Worm (Caenorhabditis elegans) whole organism, young adult: ENCODE data around the gene F55A11.6.

ENCODE experiments used
- C06A6.2 ChIP-seq: fragments of 200-800 bp; sonication (Bioruptor generic); conservative IDR thresholded peaks from 2 replicates; pipeline ENCODE4 v1.3.6; 2022; ENCODE audit warnings: missing genetic modification characterization, missing compliant biosample characterization
- F52B5.7 ChIP-seq: sonication (generic microtip); optimal IDR thresholded peaks from 2 replicates; lab custom pipeline; 2016; ENCODE audit warnings: mild to moderate bottlenecking, missing genetic modification characterization, missing compliant biosample characterization
- efl-1 ChIP-seq: fragments of 150-350 bp; optimal IDR thresholded peaks from 2 replicates; lab custom pipeline; 2014; ENCODE audit warnings: missing biosample characterization, missing genetic modification reagents, missing genetic modification characterization
- hrde-1 ChIP-seq: sonication (generic microtip); optimal IDR thresholded peaks from 2 replicates; lab custom pipeline; 2016; ENCODE audit warnings: missing genetic modification characterization, mild to moderate bottlenecking, missing compliant biosample characterization, moderate library complexity, missing genotype, missing genetic modification reagents, borderline replicate concordance
- lin-40 ChIP-seq: sonication (generic microtip); optimal IDR thresholded peaks from 2 replicates; lab custom pipeline; 2016; ENCODE audit warnings: missing genetic modification characterization, mild to moderate bottlenecking, missing compliant biosample characterization, missing genotype, missing genetic modification reagents
- nhr-120 ChIP-seq: fragments of 200-800 bp; sonication (Bioruptor generic); IDR thresholded peaks from 2 replicates; pipeline ENCODE4 v1.3.6; 2022; ENCODE audit warnings: missing genetic modification characterization, missing compliant biosample characterization
- tbx-9 ChIP-seq: sonication (generic microtip); optimal IDR thresholded peaks from 2 replicates; lab custom pipeline; 2016; ENCODE audit warnings: borderline replicate concordance, missing genetic modification characterization, inconsistent platforms, missing compliant biosample characterization
- unc-130 ChIP-seq: sonication (generic microtip); optimal IDR thresholded peaks from 2 replicates; lab custom pipeline; 2016; ENCODE audit warnings: missing genetic modification reagents, missing genetic modification characterization, missing compliant biosample characterization
- unc-62 ChIP-seq: fragments of 150-350 bp; optimal IDR thresholded peaks from 2 replicates; lab custom pipeline; 2014; ENCODE audit warnings: missing biosample characterization, missing genetic modification reagents, missing genetic modification characterization

DNA sequence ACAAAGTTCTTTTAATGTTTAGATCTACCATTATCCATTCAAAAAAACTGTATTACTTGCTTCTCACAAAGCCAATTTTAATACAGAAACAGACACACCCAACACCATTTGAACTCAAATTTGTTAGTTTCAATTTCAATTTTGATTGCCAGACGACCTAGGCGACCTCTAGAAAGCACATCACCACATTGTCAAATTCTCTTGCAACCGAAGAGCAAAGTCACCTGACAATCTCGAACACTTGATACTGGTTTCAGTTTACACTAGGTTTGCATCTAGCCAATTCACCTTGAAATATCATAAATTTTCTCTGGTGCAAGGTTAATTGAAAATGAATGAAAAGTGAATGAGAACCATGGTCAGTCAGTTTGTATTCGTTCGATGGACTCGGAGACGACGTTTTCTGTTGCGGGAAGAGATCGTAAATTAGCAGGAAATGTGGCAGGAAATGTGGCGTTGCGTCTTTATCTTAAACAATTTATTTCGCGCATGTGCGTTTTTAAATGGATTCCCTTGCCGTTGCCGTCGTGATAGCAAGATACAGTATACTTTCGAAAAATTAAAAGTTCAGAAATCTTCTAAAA is 20.7 kb downstream of the F55A11.6 start:
- TF ChIP-seq unc-130 (GFP tag; lab: Kevin White, UChicago) (no peak), efl-1 (GFP tag; lab: Kevin White, UChicago) (no peak), hrde-1 (no peak), tbx-9 (tag; lab: Kevin White, UChicago) (no peak), unc-62 (GFP tag; lab: Kevin White, UChicago) (no peak), F52B5.7 (tag; lab: Kevin White, UChicago) (no peak), C06A6.2 (GFP tag; lab: Robert Waterston, UW) (no peak), nhr-120 (GFP tag; lab: Robert Waterston, UW) (no peak), lin-40 (tag; lab: Kevin White, UChicago) (no peak)
